Fruit fly (Drosophila melanogaster): ENCODE results near the gene Pburs.

Pburs gene

DNA sequence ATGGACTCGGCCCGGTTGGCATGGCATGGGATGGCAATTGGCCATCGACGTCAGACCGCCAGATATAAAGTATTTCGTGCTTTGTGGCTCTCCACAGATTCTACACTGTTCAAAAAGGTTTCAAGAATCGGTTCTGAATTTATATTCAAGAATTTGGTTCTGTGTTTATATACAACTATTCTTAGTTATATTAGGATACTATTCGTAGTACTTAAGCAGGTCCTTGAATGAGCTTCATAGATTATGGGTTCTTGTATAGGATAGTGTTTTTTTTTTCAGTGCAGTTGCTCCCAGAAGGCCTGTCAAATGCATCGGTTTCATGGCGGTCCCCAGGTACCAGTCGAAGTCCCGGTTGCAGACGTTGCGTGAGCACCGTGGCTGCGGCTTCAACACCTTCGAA is 30.6 kb downstream of the Pburs start (continued):
- TF ChIP-seq MESR4 (GFP tag; optimal IDR thresholded peaks at IDR 0.05) (no peak), unc-4 (GFP tag; IDR thresholded peaks at IDR 0.05; ENCODE audit: partially characterized antibody) (no peak), CG10462 (GFP tag; optimal IDR thresholded peaks at IDR 0.05) (no peak), fd3F (GFP tag; optimal IDR thresholded peaks at IDR 0.05) (no peak), CG2129 (GFP tag; IDR thresholded peaks at IDR 0.05; ENCODE audit: partially characterized antibody) (no peak), CG2889 (GFP tag; IDR thresholded peaks at IDR 0.05) (no peak), gem (tag; optimal IDR thresholded peaks at IDR 0.05) (peak; percentile 39), ash1 (GFP tag; optimal IDR thresholded peaks at IDR 0.05) (no peak), pzg (GFP tag; optimal IDR thresholded peaks at IDR 0.05) (no peak), Nf-YC (tag; optimal IDR thresholded peaks at IDR 0.05) (no peak), CG12769 (tag; optimal IDR thresholded peaks at IDR 0.05) (no peak), CG34422 (GFP tag; IDR thresholded peaks at IDR 0.05) (no peak), zen (tag; optimal IDR thresholded peaks at IDR 0.05) (peak; percentile 35), CG9609 (GFP tag; optimal IDR thresholded peaks at IDR 0.05) (no peak), PHDP (tag; optimal IDR thresholded peaks at IDR 0.05) (no peak), HLHmδ (GFP tag; optimal IDR thresholded peaks at IDR 0.05) (no peak), ato (GFP tag; IDR thresholded peaks at IDR 0.05; ENCODE audit: partially characterized antibody) (no peak), h (optimal IDR thresholded peaks at IDR 0.05) (no peak), CG6272 (GFP tag; IDR thresholded peaks at IDR 0.05) (no peak), onecut (GFP tag; IDR thresholded peaks at IDR 0.05) (no peak), scrt (GFP tag; optimal IDR thresholded peaks at IDR 0.05) (no peak), schlank (tag; optimal IDR thresholded peaks at IDR 0.05) (no peak), Fer1 (GFP tag; optimal IDR thresholded peaks at IDR 0.05) (no peak), Blimp-1 (GFP tag; optimal IDR thresholded peaks at IDR 0.05) (peak; percentile 33), CG14860 (GFP tag; IDR thresholded peaks at IDR 0.05; ENCODE audit: partially characterized antibody) (no peak), dpn (GFP tag; optimal IDR thresholded peaks at IDR 0.05) (no peak), psq (GFP tag; optimal IDR thresholded peaks at IDR 0.05) (no peak), CG10274 (GFP tag; optimal IDR thresholded peaks at IDR 0.05) (no peak), seq (GFP tag; IDR thresholded peaks at IDR 0.05) (no peak), sug (tag; optimal IDR thresholded peaks at IDR 0.05) (no peak), Max (GFP tag; optimal IDR thresholded peaks at IDR 0.05) (no peak), nerfin-2 (GFP tag; IDR thresholded peaks at IDR 0.05; ENCODE audit: partially characterized antibody) (no peak), lov (optimal IDR thresholded peaks at IDR 0.05) (no peak), lov (GFP tag; IDR thresholded peaks at IDR 0.05) (no peak), Hey (tag; optimal IDR thresholded peaks at IDR 0.05) (no peak), mam (GFP tag; optimal IDR thresholded peaks at IDR 0.05) (no peak), jumu (GFP tag; optimal IDR thresholded peaks at IDR 0.05) (no peak), toy (GFP tag; IDR thresholded peaks at IDR 0.05) (no peak), CG8290 (GFP tag; optimal IDR thresholded peaks at IDR 0.05) (no peak), CG8290 (tag; optimal IDR thresholded peaks at IDR 0.05) (no peak), zf30C (GFP tag; optimal IDR thresholded peaks at IDR 0.05) (no peak), Hr78 (GFP tag; optimal IDR thresholded peaks at IDR 0.05) (no peak), CG6654 (GFP tag; optimal IDR thresholded peaks at IDR 0.05) (no peak), exex (tag; optimal IDR thresholded peaks at IDR 0.05) (no peak), chif (GFP tag; optimal IDR thresholded peaks at IDR 0.05) (peak; percentile 15 to 29), TFAM (GFP tag; optimal IDR thresholded peaks at IDR 0.05) (no peak), Antp (GFP tag; optimal IDR thresholded peaks at IDR 0.05) (no peak), tx (GFP tag; optimal IDR thresholded peaks at IDR 0.05) (no peak), CG9932 (GFP tag; IDR thresholded peaks at IDR 0.05) (no peak), trh (GFP tag; optimal IDR thresholded peaks at IDR 0.05) (no peak), insv (GFP tag; optimal IDR thresholded peaks at IDR 0.05) (no peak), Bteb2 (GFP tag; optimal IDR thresholded peaks at IDR 0.05) (no peak)
